Worm (Caenorhabditis elegans) whole organism, L4 larva: ENCODE measurements around the gene sru-7.

Experiments used
- lsy-2 ChIP-seq, 2 experiments: fragments of 150-350 bp in 1 of 2; sonication (generic microtip) in 1 of 2; optimal IDR thresholded peaks; 2 replicates each; lab custom pipeline; 2014 to 2017; ENCODE audit warnings: missing biosample characterization in 2 of 2, missing genetic modification characterization in 2 of 2
- mdl-1 ChIP-seq, 2 experiments: fragments of 150-350 bp in 1 of 2; sonication (generic microtip) in 1 of 2; optimal IDR thresholded peaks; 2 replicates each; lab custom pipeline; 2014 to 2017; ENCODE audit warnings: missing biosample characterization in 2 of 2, missing genetic modification characterization in 2 of 2
- nhr-11 ChIP-seq: fragments of 150-350 bp; optimal IDR thresholded peaks from 2 replicates; lab custom pipeline; 2014; ENCODE audit warnings: missing biosample characterization, missing genetic modification characterization
- snpc-4 ChIP-seq: fragments of 150-350 bp; optimal IDR thresholded peaks from 2 replicates; lab custom pipeline; 2014; ENCODE audit warnings: missing biosample characterization, missing genetic modification characterization

ce11 chrIV:8496263-8496662, 3.9 kb downstream of the sru-7 start, which contains the start of gene C28C12.12:
- no peak for TF ChIP-seq nhr-11 (tag; lab: Kevin White, UChicago)
- no peak for TF ChIP-seq mdl-1 (tag; optimal IDR thresholded peaks at IDR 0.05; lab: Kevin White, UChicago)
- TF ChIP-seq snpc-4 (tag; lab: Kevin White, UChicago) = no peak
- TF ChIP-seq lsy-2 (tag; optimal IDR thresholded peaks at IDR 0.05; lab: Kevin White, UChicago) = no peak
